Worm (Caenorhabditis elegans) whole organism, L3 larva: ENCODE measurements around the gene C05E4.12.

Experiments
- R02D3.7 ChIP-seq: fragments of 150-350 bp; optimal IDR thresholded peaks from 2 replicates; lab custom pipeline; 2014; ENCODE audit warnings: missing biosample characterization, missing genetic modification characterization
- ZK546.5 ChIP-seq: sonication (generic microtip); optimal IDR thresholded peaks from 2 replicates; lab custom pipeline; 2017; ENCODE audit warnings: missing biosample characterization, missing genetic modification characterization
- aly-2 ChIP-seq: fragments of 150-350 bp; optimal IDR thresholded peaks from 2 replicates; lab custom pipeline; 2014; ENCODE audit warnings: missing biosample characterization, missing genetic modification characterization
- ama-1 ChIP-seq: fragments of 150-350 bp; optimal IDR thresholded peaks from 2 replicates; lab custom pipeline; 2018
- ceh-9 ChIP-seq: sonication (generic microtip); optimal IDR thresholded peaks from 2 replicates; lab custom pipeline; 2018; ENCODE audit warnings: missing biosample characterization, missing genetic modification characterization
- egl-27 ChIP-seq: sonication (generic microtip); optimal IDR thresholded peaks from 4 replicates; lab custom pipeline; 2017; ENCODE audit warnings: missing biosample characterization, missing genetic modification reagents, missing genetic modification characterization
- elt-1 ChIP-seq: fragments of 150-350 bp; optimal IDR thresholded peaks from 2 replicates; lab custom pipeline; 2014; ENCODE audit warnings: missing biosample characterization, missing genetic modification characterization
- elt-2 ChIP-seq: sonication (generic microtip); optimal IDR thresholded peaks from 2 replicates; lab custom pipeline; 2016; ENCODE audit warnings: missing genetic modification reagents, mild to moderate bottlenecking, missing genetic modification characterization, missing compliant biosample characterization
- elt-3 ChIP-seq, 3 experiments: fragments of 150-350 bp in 1 of 3; sonication (generic microtip) in 2 of 3; optimal IDR thresholded peaks; 2 replicates in 2 of 3; 4 replicates in 1 of 3; lab custom pipeline; 2014 to 2017; ENCODE audit warnings: missing biosample characterization in 3 of 3, missing genetic modification characterization in 3 of 3
- fkh-2 ChIP-seq: fragments of 150-350 bp; optimal IDR thresholded peaks from 2 replicates; lab custom pipeline; 2014; ENCODE audit warnings: missing biosample characterization, missing genetic modification reagents, missing genetic modification characterization
- fos-1 ChIP-seq: fragments of 150-350 bp; optimal IDR thresholded peaks from 2 replicates; lab custom pipeline; 2014; ENCODE audit warnings: missing biosample characterization, missing genetic modification characterization
- hmg-11 ChIP-seq: sonication (generic microtip); optimal IDR thresholded peaks from 2 replicates; lab custom pipeline; 2016; ENCODE audit warnings: missing genetic modification characterization, missing compliant biosample characterization
- jun-1 ChIP-seq: fragments of 150-350 bp; optimal IDR thresholded peaks from 2 replicates; lab custom pipeline; 2014; ENCODE audit warnings: missing biosample characterization, missing genetic modification reagents, missing genetic modification characterization
- lin-39 ChIP-seq: fragments of 150-350 bp; optimal IDR thresholded peaks from 2 replicates; lab custom pipeline; 2018; ENCODE audit warnings: missing biosample characterization, missing genetic modification reagents, missing genetic modification characterization
- lsy-12 ChIP-seq: sonication (generic microtip); optimal IDR thresholded peaks from 2 replicates; lab custom pipeline; 2016; ENCODE audit warnings: mild to moderate bottlenecking, missing genetic modification characterization, missing compliant biosample characterization
- mdl-1 ChIP-seq: fragments of 150-350 bp; optimal IDR thresholded peaks from 2 replicates; lab custom pipeline; 2014; ENCODE audit warnings: missing biosample characterization, missing genetic modification characterization
- mml-1 ChIP-seq: fragments of 150-350 bp; sonication (generic microtip); optimal IDR thresholded peaks from 3 replicates; lab custom pipeline; 2014; ENCODE audit warnings: missing biosample characterization, missing genetic modification characterization
- nfya-1 ChIP-seq: sonication (generic microtip); optimal IDR thresholded peaks from 2 replicates; lab custom pipeline; 2017; ENCODE audit warnings: missing genetic modification characterization, mild to moderate bottlenecking, missing compliant biosample characterization, antibody characterized with exemption, moderate library complexity; ENCODE audit not compliant: insufficient read depth
- nhr-11 ChIP-seq: fragments of 150-350 bp; optimal IDR thresholded peaks from 2 replicates; lab custom pipeline; 2014; ENCODE audit warnings: missing biosample characterization, missing genetic modification characterization
- nhr-12 ChIP-seq: fragments of 150-350 bp; optimal IDR thresholded peaks from 2 replicates; lab custom pipeline; 2014; ENCODE audit warnings: missing biosample characterization, missing genetic modification characterization
- nhr-23 ChIP-seq: fragments of 150-350 bp; optimal IDR thresholded peaks from 2 replicates; lab custom pipeline; 2014; ENCODE audit warnings: missing biosample characterization, missing genetic modification reagents, missing genetic modification characterization
- nhr-25 ChIP-seq: sonication (generic microtip); optimal IDR thresholded peaks from 2 replicates; lab custom pipeline; 2017; ENCODE audit warnings: missing biosample characterization, missing genetic modification characterization
- nhr-28 ChIP-seq: fragments of 150-350 bp; optimal IDR thresholded peaks from 2 replicates; lab custom pipeline; 2014; ENCODE audit warnings: missing biosample characterization, missing genetic modification characterization
- nhr-43 ChIP-seq: sonication (generic microtip); optimal IDR thresholded peaks from 2 replicates; lab custom pipeline; 2016; ENCODE audit warnings: mild to moderate bottlenecking, missing genetic modification characterization, missing compliant biosample characterization; ENCODE audit not compliant: poor library complexity, severe bottlenecking
- nhr-67 ChIP-seq: fragments of 150-350 bp; optimal IDR thresholded peaks from 2 replicates; lab custom pipeline; 2014; ENCODE audit warnings: missing biosample characterization, missing genetic modification characterization
- nhr-76 ChIP-seq: fragments of 150-350 bp; sonication (generic microtip); optimal IDR thresholded peaks from 5 replicates; lab custom pipeline; 2014; ENCODE audit warnings: missing biosample characterization, missing genetic modification characterization
- nhr-77 ChIP-seq: fragments of 150-350 bp; optimal IDR thresholded peaks from 2 replicates; lab custom pipeline; 2014; ENCODE audit warnings: missing biosample characterization, missing genetic modification characterization
- pha-4 ChIP-seq: fragments of 150-350 bp; optimal IDR thresholded peaks from 2 replicates; lab custom pipeline; 2014; ENCODE audit warnings: missing biosample characterization, missing genetic modification reagents, missing genetic modification characterization
- pqm-1 ChIP-seq: fragments of 150-350 bp; optimal IDR thresholded peaks from 2 replicates; lab custom pipeline; 2017; ENCODE audit warnings: missing biosample characterization, missing genetic modification characterization, inconsistent platforms
- sea-2 ChIP-seq: fragments of 150-350 bp; sonication (generic microtip); optimal IDR thresholded peaks from 4 replicates; lab custom pipeline; 2014; ENCODE audit warnings: missing biosample characterization, missing genetic modification reagents, missing genetic modification characterization
- skn-1 ChIP-seq: fragments of 150-350 bp; optimal IDR thresholded peaks from 2 replicates; lab custom pipeline; 2014; ENCODE audit warnings: missing biosample characterization, missing genetic modification characterization
- tbx-2 ChIP-seq: sonication (generic microtip); optimal IDR thresholded peaks from 2 replicates; lab custom pipeline; 2016; ENCODE audit warnings: mild to moderate bottlenecking, missing genetic modification characterization, missing compliant biosample characterization
- unc-62 ChIP-seq: fragments of 150-350 bp; sonication (generic microtip); optimal IDR thresholded peaks from 4 replicates; lab custom pipeline; 2014; ENCODE audit warnings: missing biosample characterization, missing genetic modification reagents, missing genetic modification characterization
- zag-1 ChIP-seq: fragments of 150-350 bp; optimal IDR thresholded peaks from 2 replicates; lab custom pipeline; 2014; ENCODE audit warnings: missing biosample characterization, missing genetic modification characterization
- ztf-4 ChIP-seq: fragments of 150-350 bp; optimal IDR thresholded peaks from 2 replicates; lab custom pipeline; 2014; ENCODE audit warnings: missing biosample characterization, missing genetic modification characterization

Gene C05E4.12

DNA sequence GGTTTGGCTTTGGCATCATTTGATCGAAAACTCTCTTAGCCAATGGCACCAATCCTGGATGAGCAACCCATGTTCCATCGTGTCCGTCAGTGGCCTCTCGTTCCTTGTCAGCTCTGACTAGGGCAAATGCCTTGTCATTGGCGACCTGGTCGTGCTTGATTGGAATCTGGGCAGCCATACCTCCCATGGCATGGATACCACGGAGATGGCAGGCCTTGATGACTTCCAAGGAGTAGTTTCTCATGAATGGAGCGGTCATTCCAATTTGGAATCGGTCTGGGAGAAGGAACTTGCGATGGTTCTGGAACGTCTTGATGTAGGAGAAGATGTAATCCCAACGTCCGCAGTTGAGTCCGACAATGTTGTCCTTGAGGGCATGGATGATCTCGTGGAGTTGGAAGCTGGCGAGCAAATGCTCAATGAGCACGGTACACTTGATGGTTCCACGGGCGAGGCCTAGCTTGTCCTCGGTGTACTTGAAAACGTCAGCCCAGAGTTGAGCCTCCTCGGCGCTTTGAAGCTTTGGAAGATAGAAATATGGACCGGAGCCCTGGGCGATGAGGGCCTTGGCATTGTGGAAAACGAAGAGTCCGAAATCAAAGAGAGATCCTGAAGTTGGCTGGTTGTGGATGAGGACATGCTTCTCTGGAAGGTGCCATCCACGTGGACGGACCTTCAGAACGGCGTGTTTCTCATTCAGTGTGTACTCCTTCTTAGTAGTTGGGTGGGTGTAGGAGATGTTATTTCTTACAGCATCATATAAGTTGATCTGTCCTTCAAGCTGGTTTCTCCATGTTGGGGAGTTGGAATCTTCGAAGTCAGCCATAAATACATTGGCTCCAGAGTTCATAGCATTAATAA is 36.6 kb downstream of the C05E4.12 start:
- peak; percentile 92 for TF ChIP-seq ama-1 (lab: Kevin White, UChicago)
- no peak for TF ChIP-seq nhr-11 (tag; lab: Kevin White, UChicago)
- no peak for TF ChIP-seq tbx-2 (tag; lab: Kevin White, UChicago)
- TF ChIP-seq lin-39, result peak; percentile 39
- TF ChIP-seq mdl-1 (tag; lab: Kevin White, UChicago), result no peak
- TF ChIP-seq nhr-67 (tag; lab: Kevin White, UChicago), result no peak
- TF ChIP-seq nhr-25 (tag; lab: Kevin White, UChicago), result peak; percentile 12
- TF ChIP-seq ztf-4, result no peak
- peak; percentile 58 for TF ChIP-seq nhr-43 (tag; lab: Kevin White, UChicago)
- TF ChIP-seq lsy-12 (tag; lab: Kevin White, UChicago), result no peak
- no peak for TF ChIP-seq skn-1
- peak; percentile 27 for TF ChIP-seq pha-4 (tag; lab: Kevin White, UChicago)

DNA sequence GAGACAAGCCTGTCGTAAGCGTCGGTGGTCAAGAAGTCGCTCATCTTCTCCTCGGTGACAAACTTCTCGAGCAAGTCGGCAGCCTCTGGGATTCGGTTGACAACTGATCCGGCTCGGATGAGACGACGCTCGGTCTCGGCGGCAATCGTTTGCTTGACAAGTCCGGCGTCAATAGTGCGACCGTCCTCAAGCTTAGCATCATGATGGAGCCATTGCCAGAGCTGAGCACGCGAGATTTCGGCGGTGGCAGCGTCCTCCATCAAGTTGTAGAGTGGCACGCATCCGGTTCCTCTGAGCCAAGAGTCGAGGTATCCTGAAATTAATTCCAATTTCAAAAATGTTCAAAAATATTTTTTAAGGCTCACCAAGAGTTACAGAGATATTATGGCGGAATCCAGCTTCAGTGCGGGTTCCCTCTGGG is 37.3 kb downstream of the C05E4.12 start:
- peak; percentile 8 for TF ChIP-seq skn-1
- TF ChIP-seq nhr-67 (tag; lab: Kevin White, UChicago), result no peak
- TF ChIP-seq ama-1 (lab: Kevin White, UChicago), result peak; percentile 97

DNA sequence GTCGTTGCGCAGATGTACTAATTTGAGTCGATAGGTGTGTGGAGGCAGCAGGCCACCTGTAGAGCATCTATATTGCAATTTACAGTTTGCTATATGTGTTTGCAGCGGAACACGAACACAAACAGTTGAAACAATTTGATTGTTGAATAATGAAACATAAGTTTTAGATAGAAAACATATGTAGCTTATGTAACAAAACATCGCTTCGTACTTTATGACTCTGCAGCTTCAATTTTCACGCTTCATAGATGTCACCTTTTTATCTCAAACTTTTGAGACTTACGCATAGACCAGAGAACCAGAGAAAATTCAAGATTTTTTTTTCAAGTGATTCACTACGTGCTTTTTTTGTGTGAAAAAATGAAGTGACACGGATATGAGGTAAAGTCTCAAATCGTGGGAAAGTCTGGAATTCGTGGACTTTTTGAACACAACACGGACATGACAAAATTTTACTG is 37.9 kb downstream of the C05E4.12 start, which contains the start of gene fbxb-72:
fbxb-72 (minus strand) TSS at position 58 of the 458 bp plus-strand sequence.
- TF ChIP-seq nhr-11 (tag; lab: Kevin White, UChicago) (peak; percentile 2), jun-1 (tag; lab: Kevin White, UChicago) (peak; percentile 59), hmg-11 (tag; lab: Kevin White, UChicago) (no peak), lin-39 (peak; percentile 37), skn-1 (peak; percentile 94), elt-1 (tag; lab: Kevin White, UChicago) (no peak), nhr-76 (peak; percentile 43), egl-27 (no peak), nhr-28 (tag; lab: Kevin White, UChicago) (peak; percentile 36), tbx-2 (tag; lab: Kevin White, UChicago) (peak; percentile 85), R02D3.7 (tag; lab: Kevin White, UChicago) (peak; percentile 24), nhr-25 (tag; lab: Kevin White, UChicago) (peak; percentile 3), fos-1 (no peak), nhr-77 (tag; lab: Kevin White, UChicago) (peak; percentile 51), aly-2 (tag; lab: Kevin White, UChicago) (peak; percentile 93), lsy-12 (tag; lab: Kevin White, UChicago) (peak; percentile 49), mdl-1 (tag; lab: Kevin White, UChicago) (no peak), nhr-67 (tag; lab: Kevin White, UChicago) (peak; percentile 14), mml-1 (tag; lab: Kevin White, UChicago) (no peak), ZK546.5 (tag; lab: Kevin White, UChicago) (no peak), pha-4 (tag; lab: Kevin White, UChicago) (peak; percentile 55), ceh-9 (no peak), nfya-1 (peak; percentile 68), nhr-23 (peak; percentile 78), fkh-2 (tag; lab: Kevin White, UChicago) (no peak), unc-62 (no peak), nhr-43 (tag; lab: Kevin White, UChicago) (peak; percentile 97), ztf-4 (peak; percentile 66), ama-1 (lab: Kevin White, UChicago) (peak; percentile 99), zag-1 (tag; lab: Kevin White, UChicago) (no peak), pqm-1 (peak; percentile 94), elt-3 (tag; optimal IDR thresholded peaks at IDR 0.05; lab: Kevin White, UChicago) (peak in 1 of 3 experiments; percentile 4), elt-2 (tag; lab: Kevin White, UChicago) (peak; percentile 76)

DNA sequence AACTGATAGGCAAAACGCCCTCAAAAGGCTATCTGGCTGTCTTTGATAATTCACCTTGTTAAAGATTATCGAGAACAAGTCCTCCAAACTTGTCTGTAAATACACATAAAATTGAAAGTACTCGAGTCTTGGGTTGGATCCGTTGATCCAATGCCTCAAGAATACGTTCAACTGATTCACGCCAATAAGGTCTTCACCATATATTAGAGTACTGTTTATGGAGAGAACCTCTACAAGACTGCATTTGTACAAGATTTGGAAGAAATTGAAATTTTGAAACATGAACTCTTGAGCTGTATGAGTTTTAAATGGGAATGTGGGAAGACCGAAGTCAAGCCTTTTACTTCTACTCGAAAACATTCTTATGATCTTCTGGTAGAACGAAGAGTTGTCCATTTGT is 38.9 kb downstream of the C05E4.12 start:
- TF ChIP-seq ZK546.5 (tag; lab: Kevin White, UChicago) (no peak), nhr-76 (no peak), tbx-2 (tag; lab: Kevin White, UChicago) (no peak), lin-39 (no peak), nhr-12 (tag; lab: Kevin White, UChicago) (no peak), sea-2 (no peak), nhr-23 (no peak)
